Worm (Caenorhabditis elegans) whole organism, L4/young adult: ENCODE data around the gene F07F6.2.

Experiments
- W03F9.2 ChIP-seq: fragments of 150-350 bp; optimal IDR thresholded peaks from 2 replicates; lab custom pipeline; 2014; ENCODE audit warnings: missing biosample characterization, missing genetic modification characterization
- dao-5 ChIP-seq: sonication (generic microtip); optimal IDR thresholded peaks from 2 replicates; lab custom pipeline; 2016; ENCODE audit warnings: missing genotype, missing genetic modification characterization, moderate library complexity, missing compliant biosample characterization
- him-1 ChIP-seq: sonication (generic microtip); optimal IDR thresholded peaks from 2 replicates; lab custom pipeline; 2016; ENCODE audit warnings: missing genotype, missing genetic modification reagents, missing genetic modification characterization, missing compliant biosample characterization

DNA sequence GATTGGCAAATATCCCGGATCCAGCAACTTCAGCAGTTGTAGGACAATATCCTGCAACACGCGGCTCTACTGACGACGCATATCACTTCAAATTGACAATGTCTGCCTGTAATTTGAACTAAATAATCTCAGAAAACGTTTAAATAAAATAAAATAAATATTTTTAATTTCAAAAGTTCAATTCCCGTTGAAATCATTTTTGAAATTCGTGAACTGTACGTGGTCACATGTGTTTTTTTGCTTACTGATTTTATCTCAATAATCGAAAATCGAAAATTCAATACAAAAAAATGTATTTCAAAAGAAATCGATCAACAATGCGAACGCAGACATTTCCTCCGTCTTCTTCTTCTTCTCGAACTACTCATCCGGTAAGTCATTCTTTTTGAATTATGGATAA is 7.6 kb downstream of the F07F6.2 start, which contains the start of gene F07F6.1:
- no peak for TF ChIP-seq him-1
- TF ChIP-seq dao-5 (tag; lab: Kevin White, UChicago), result no peak
- TF ChIP-seq W03F9.2 (tag; lab: Kevin White, UChicago), result no peak
